Fruit fly (Drosophila melanogaster): ENCODE data around the gene yem.

The yem gene

DNA sequence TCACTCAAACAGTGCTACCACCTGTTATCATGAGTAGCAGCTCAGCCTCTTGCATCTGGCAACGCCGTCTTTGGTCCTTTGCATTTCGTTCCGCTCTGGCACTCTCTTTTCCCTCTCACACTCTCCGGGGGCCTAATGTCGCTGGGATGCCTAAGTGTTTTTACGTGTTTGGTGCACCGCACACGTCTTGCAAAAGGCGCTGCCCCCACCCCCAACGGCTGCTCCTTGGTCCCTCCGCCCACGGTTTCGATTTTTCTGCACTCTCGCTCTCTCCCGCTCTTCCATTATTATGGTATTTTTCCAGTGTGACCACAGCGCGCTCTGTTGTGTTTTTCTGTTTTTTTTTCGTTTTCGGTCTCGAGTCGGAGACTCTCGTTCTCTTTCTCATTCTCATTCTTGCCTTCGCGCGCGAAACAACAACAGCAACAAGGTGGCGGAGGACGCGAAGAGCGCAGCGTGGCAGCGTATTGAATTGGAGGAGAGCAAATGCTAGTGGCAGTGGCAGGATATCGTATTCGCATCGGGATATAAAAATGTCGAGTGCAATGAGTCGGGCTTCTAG is 34.7 kb downstream of the yem start (continued):
- TF ChIP-seq psq (GFP tag; optimal IDR thresholded peaks at IDR 0.05) (peak; percentile 45), Ssrp (tag; optimal IDR thresholded peaks at IDR 0.05) (no peak), stwl (tag; optimal IDR thresholded peaks at IDR 0.05) (peak; percentile 78), sd (tag; optimal IDR thresholded peaks at IDR 0.05) (no peak), insv (GFP tag; optimal IDR thresholded peaks at IDR 0.05) (peak in 1 of 2 experiments; percentile 10), CG34422 (GFP tag; IDR thresholded peaks at IDR 0.05) (peak; percentile 72; the same call in 1 of the 3 replicates), Trl (optimal IDR thresholded peaks at IDR 0.05) (peak; percentile 49 to 86), Trl (GFP tag; optimal IDR thresholded peaks at IDR 0.05) (peak; percentile 10), chn (GFP tag; optimal IDR thresholded peaks at IDR 0.05) (peak; percentile 13), onecut (GFP tag; IDR thresholded peaks at IDR 0.05) (peak; percentile 71), Taf1 (GFP tag; IDR thresholded peaks at IDR 0.05) (no peak), salm (tag; optimal IDR thresholded peaks at IDR 0.05) (no peak), CG43689 (GFP tag; IDR thresholded peaks at IDR 0.05) (no peak), Ets97D (GFP tag; optimal IDR thresholded peaks at IDR 0.05) (no peak), HLHmδ (GFP tag; optimal IDR thresholded peaks at IDR 0.05) (peak; percentile 84), Aef1 (GFP tag; IDR thresholded peaks at IDR 0.05) (no peak), CHES-1-like (GFP tag; optimal IDR thresholded peaks at IDR 0.05) (peak; percentile 25), tin (GFP tag; optimal IDR thresholded peaks at IDR 0.05) (no peak), CG3065 (GFP tag; optimal IDR thresholded peaks at IDR 0.05) (no peak), CG1529 (GFP tag; optimal IDR thresholded peaks at IDR 0.05) (no peak), CG8089 (GFP tag; optimal IDR thresholded peaks at IDR 0.05) (no peak), CG9797 (GFP tag; optimal IDR thresholded peaks at IDR 0.05) (peak; percentile 59), CG6683 (GFP tag; optimal IDR thresholded peaks at IDR 0.05) (no peak), Max (GFP tag; optimal IDR thresholded peaks at IDR 0.05) (no peak), Bgb (GFP tag; IDR thresholded peaks at IDR 0.05; ENCODE audit: partially characterized antibody) (0 out of 2 replicates have a peak, but pooled peaks have one; percentile 21), CG12219 (GFP tag; optimal IDR thresholded peaks at IDR 0.05) (no peak), CrebB (tag; optimal IDR thresholded peaks at IDR 0.05) (no peak), Scr (GFP tag; IDR thresholded peaks at IDR 0.05; ENCODE audit: partially characterized antibody) (peak; percentile 24; the same call in 1 of the 2 replicates), sna (GFP tag; IDR thresholded peaks at IDR 0.05; ENCODE audit: partially characterized antibody) (0 out of 2 replicates have a peak, but pooled peaks have one; percentile 10), CG3163 (GFP tag; optimal IDR thresholded peaks at IDR 0.05) (peak; percentile 49), Fer1 (GFP tag; optimal IDR thresholded peaks at IDR 0.05) (no peak), unc-4 (GFP tag; IDR thresholded peaks at IDR 0.05; ENCODE audit: partially characterized antibody) (peak; percentile 42; the same call in 1 of the 2 replicates), CG7963 (GFP tag; IDR thresholded peaks at IDR 0.05; ENCODE audit: partially characterized antibody) (peak; percentile 45; the same call in 1 of the 3 replicates), dm (GFP tag; optimal IDR thresholded peaks at IDR 0.05) (peak; percentile 23), Pdp1 (GFP tag; optimal IDR thresholded peaks at IDR 0.05) (no peak), CG16813 (GFP tag; IDR thresholded peaks at IDR 0.05; ENCODE audit: partially characterized antibody) (no peak), sens (GFP tag) (peak; percentile 69), mirr (GFP tag; optimal IDR thresholded peaks at IDR 0.05) (no peak), CG34224 (GFP tag; IDR thresholded peaks at IDR 0.05; ENCODE audit: partially characterized antibody) (peak; percentile 39; the same call in 1 of the 3 replicates), CG31388 (GFP tag; optimal IDR thresholded peaks at IDR 0.05) (no peak), NfI (GFP tag; optimal IDR thresholded peaks at IDR 0.05) (no peak), chm (GFP tag; IDR thresholded peaks at IDR 0.05) (peak; percentile 60; the same call in 1 of the 2 replicates), CoRest (tag; optimal IDR thresholded peaks at IDR 0.05) (no peak), CG12744 (GFP tag; optimal IDR thresholded peaks at IDR 0.05) (peak; percentile 20), Med (GFP tag) (peak; percentile 57), CG10654 (GFP tag; optimal IDR thresholded peaks at IDR 0.05) (no peak), CG1233 (GFP tag; optimal IDR thresholded peaks at IDR 0.05) (no peak), kah (GFP tag; optimal IDR thresholded peaks at IDR 0.05) (peak; percentile 37), stc (GFP tag; IDR thresholded peaks at IDR 0.05) (no peak), sqz (GFP tag; optimal IDR thresholded peaks at IDR 0.05) (peak; percentile 79)

All from whole organism, embryonic.